Fruit fly (Drosophila melanogaster): Measurements from ENCODE around the gene Tmtc1.

The Tmtc1 gene

dm6 chr2L:2754437-2755322 lies 77.1 kb downstream of the Tmtc1 start (continued):
- peak; percentile 77 for TF ChIP-seq CG33557 (GFP tag; optimal IDR thresholded peaks at IDR 0.05)
- peak; percentile 25 for TF ChIP-seq CG2116 (GFP tag; optimal IDR thresholded peaks at IDR 0.05)
- TF ChIP-seq Awh (GFP tag; IDR thresholded peaks at IDR 0.05) = no peak
- peak; percentile 66 for TF ChIP-seq CG15696 (tag; optimal IDR thresholded peaks at IDR 0.05)
- TF ChIP-seq Scr (GFP tag; IDR thresholded peaks at IDR 0.05; ENCODE audit: partially characterized antibody) = no peak
- TF ChIP-seq Bgb (GFP tag; IDR thresholded peaks at IDR 0.05; ENCODE audit: partially characterized antibody) = no peak
- TF ChIP-seq slbo (GFP tag; IDR thresholded peaks at IDR 0.05) = no peak
- TF ChIP-seq ro (GFP tag; IDR thresholded peaks at IDR 0.05) = no peak
- no peak for TF ChIP-seq CkIIα-i1 (GFP tag; IDR thresholded peaks at IDR 0.05)
- no peak for TF ChIP-seq jigr1 (GFP tag; IDR thresholded peaks at IDR 0.05)
- peak; percentile 91 for TF ChIP-seq ATbp (GFP tag; optimal IDR thresholded peaks at IDR 0.05)
- peak; percentile 83 for TF ChIP-seq bcd (GFP tag; optimal IDR thresholded peaks at IDR 0.05)
- TF ChIP-seq CG3065 (GFP tag; optimal IDR thresholded peaks at IDR 0.05) = no peak
- peak; percentile 46 for TF ChIP-seq CG18011 (GFP tag; optimal IDR thresholded peaks at IDR 0.05)
- TF ChIP-seq ac (GFP tag; optimal IDR thresholded peaks at IDR 0.05) = no peak
- peak; percentile 32 for TF ChIP-seq CG8290 (GFP tag; optimal IDR thresholded peaks at IDR 0.05)
- peak; percentile 39 to 76 for TF ChIP-seq CG8290 (tag; optimal IDR thresholded peaks at IDR 0.05)
- TF ChIP-seq stwl (tag; optimal IDR thresholded peaks at IDR 0.05) = no peak
- TF ChIP-seq HLH4C (GFP tag; IDR thresholded peaks at IDR 0.05; ENCODE audit: partially characterized antibody) = no peak
- peak; percentile 68 for TF ChIP-seq CG13123 (GFP tag; optimal IDR thresholded peaks at IDR 0.05)
- TF ChIP-seq eve (GFP tag; optimal IDR thresholded peaks at IDR 0.05) = no peak
- TF ChIP-seq gce (GFP tag; IDR thresholded peaks at IDR 0.05) = no peak
- TF ChIP-seq CG1602 (GFP tag; optimal IDR thresholded peaks at IDR 0.05) = peak; percentile 10
- no peak for TF ChIP-seq H2.0 (GFP tag; IDR thresholded peaks at IDR 0.05)
- TF ChIP-seq crc (GFP tag; optimal IDR thresholded peaks at IDR 0.05) = peak; percentile 83
- no peak for TF ChIP-seq Dll (GFP tag; IDR thresholded peaks at IDR 0.05; ENCODE audit: partially characterized antibody)
- no peak for TF ChIP-seq sna (GFP tag; IDR thresholded peaks at IDR 0.05; ENCODE audit: partially characterized antibody)
- peak; percentile 85 for TF ChIP-seq CG4328 (GFP tag; optimal IDR thresholded peaks at IDR 0.05)
- no peak for TF ChIP-seq unc-4 (GFP tag; IDR thresholded peaks at IDR 0.05; ENCODE audit: partially characterized antibody)
- TF ChIP-seq Six4 (GFP tag; optimal IDR thresholded peaks at IDR 0.05) = peak; percentile 53
- no peak for TF ChIP-seq ara (GFP tag; IDR thresholded peaks at IDR 0.05)
- TF ChIP-seq chm (GFP tag; IDR thresholded peaks at IDR 0.05) = no peak
- peak; percentile 85 for TF ChIP-seq oc (tag; optimal IDR thresholded peaks at IDR 0.05)
- TF ChIP-seq slou (GFP tag; optimal IDR thresholded peaks at IDR 0.05) = peak; percentile 65
- TF ChIP-seq HmgZ (tag; optimal IDR thresholded peaks at IDR 0.05) = peak; percentile 69
- no peak for TF ChIP-seq CG2129 (GFP tag; IDR thresholded peaks at IDR 0.05; ENCODE audit: partially characterized antibody)
- TF ChIP-seq tna (GFP tag; IDR thresholded peaks at IDR 0.05; ENCODE audit: partially characterized antibody) = no peak
- TF ChIP-seq prd (optimal IDR thresholded peaks at IDR 0.05) = no peak
- TF ChIP-seq prd (GFP tag; IDR thresholded peaks at IDR 0.05) = no peak
- TF ChIP-seq Ets97D (GFP tag; optimal IDR thresholded peaks at IDR 0.05) = no peak
- peak; percentile 51 for TF ChIP-seq psq (GFP tag; optimal IDR thresholded peaks at IDR 0.05)
- TF ChIP-seq abd-A (tag; optimal IDR thresholded peaks at IDR 0.05) = peak; percentile 82
- peak in 1 of 2 experiments; percentile 18 for TF ChIP-seq insv (GFP tag; optimal IDR thresholded peaks at IDR 0.05)
- peak; percentile 84 for TF ChIP-seq NK7.1 (GFP tag; optimal IDR thresholded peaks at IDR 0.05)
- TF ChIP-seq CG7839 (tag; optimal IDR thresholded peaks at IDR 0.05) = peak; percentile 83
- TF ChIP-seq CG10654 (GFP tag; optimal IDR thresholded peaks at IDR 0.05) = peak; percentile 57
- TF ChIP-seq PHDP (tag; optimal IDR thresholded peaks at IDR 0.05) = peak; percentile 86
- TF ChIP-seq Side (GFP tag; optimal IDR thresholded peaks at IDR 0.05) = peak; percentile 71
- peak; percentile 93 for TF ChIP-seq BtbVII (GFP tag; optimal IDR thresholded peaks at IDR 0.05)
